Fruit fly (Drosophila melanogaster) whole organism, embryonic: ENCODE measurements around the gene TFAM.

Experiments
- BEAF-32 ChIP-seq: fragments of 200-800 bp; sonication (Bioruptor generic); optimal IDR thresholded peaks from 3 replicates; lab custom pipeline; 2017; ENCODE audit warnings: missing biosample characterization, missing genetic modification characterization, mild to moderate bottlenecking, moderate library complexity, missing genetic modification reagents
- CG12769 ChIP-seq: fragments of 200-800 bp; sonication (Bioruptor generic); optimal IDR thresholded peaks from 2 replicates; lab custom pipeline; 2019; ENCODE audit warnings: missing biosample characterization, mild to moderate bottlenecking, missing genetic modification characterization, moderate library complexity
- CG13287 ChIP-seq: fragments of 200-800 bp; sonication (Bioruptor generic); IDR thresholded peaks from 2 replicates; pipeline ENCODE4 v1.3.6; 2022; ENCODE audit warnings: missing biosample characterization, missing genetic modification characterization; ENCODE audit not compliant: partially characterized antibody
- CG14860 ChIP-seq: fragments of 200-800 bp; sonication (Bioruptor generic); IDR thresholded peaks from 3 replicates; pipeline ENCODE4 v1.3.6; 2022; ENCODE audit warnings: missing biosample characterization, missing genetic modification characterization; ENCODE audit not compliant: partially characterized antibody
- CG1529 ChIP-seq: fragments of 200-800 bp; sonication (Bioruptor generic); optimal IDR thresholded peaks from 3 replicates; lab custom pipeline; 2018; ENCODE audit warnings: missing biosample characterization, missing genetic modification characterization
- CG16813 ChIP-seq: fragments of 200-800 bp; sonication (Bioruptor generic); IDR thresholded peaks from 3 replicates; pipeline ENCODE4 v1.3.6; 2022; ENCODE audit warnings: missing biosample characterization, missing genetic modification characterization; ENCODE audit not compliant: partially characterized antibody
- CG17186 ChIP-seq: fragments of 200-800 bp; sonication (Bioruptor generic); optimal IDR thresholded peaks from 3 replicates; lab custom pipeline; 2017; ENCODE audit warnings: missing biosample characterization, missing genetic modification reagents, missing genetic modification characterization
- CG2116 ChIP-seq: fragments of 200-800 bp; sonication (Bioruptor generic); optimal IDR thresholded peaks from 3 replicates; lab custom pipeline; 2018; ENCODE audit warnings: missing biosample characterization, mild to moderate bottlenecking, missing genetic modification characterization
- CG2199 ChIP-seq: fragments of 200-800 bp; sonication (Bioruptor generic); IDR thresholded peaks from 3 replicates; pipeline ENCODE4 v1.3.6; 2022; ENCODE audit warnings: missing biosample characterization, missing genetic modification characterization
- CG2875 ChIP-seq: fragments of 200-800 bp; sonication (Bioruptor generic); optimal IDR thresholded peaks from 2 replicates; lab custom pipeline; 2017; ENCODE audit warnings: missing biosample characterization, mild to moderate bottlenecking, missing genetic modification characterization, missing genetic modification reagents
- CG3281 ChIP-seq: fragments of 200-800 bp; sonication (Bioruptor generic); optimal IDR thresholded peaks from 3 replicates; lab custom pipeline; 2017; ENCODE audit warnings: missing biosample characterization, mild to moderate bottlenecking, missing genetic modification characterization
- CG3995 ChIP-seq: fragments of 200-800 bp; sonication (Bioruptor generic); optimal IDR thresholded peaks from 3 replicates; lab custom pipeline; 2016; ENCODE audit warnings: missing biosample characterization, missing genetic modification characterization
- CG4617 ChIP-seq: fragments of 200-800 bp; sonication (Bioruptor generic); optimal IDR thresholded peaks from 3 replicates; lab custom pipeline; 2016; ENCODE audit warnings: missing biosample characterization, missing genetic modification characterization, borderline replicate concordance
- CG6254 ChIP-seq: fragments of 200-800 bp; sonication (Bioruptor generic); optimal IDR thresholded peaks from 3 replicates; lab custom pipeline; 2017; ENCODE audit warnings: mild to moderate bottlenecking, missing biosample characterization, missing genetic modification reagents, missing genetic modification characterization
- CG8281 ChIP-seq: fragments of 200-800 bp; sonication (Bioruptor generic); optimal IDR thresholded peaks from 2 replicates; lab custom pipeline; 2018; ENCODE audit warnings: missing biosample characterization, mild to moderate bottlenecking, missing genetic modification characterization, moderate library complexity
- CG8388 ChIP-seq: fragments of 200-800 bp; sonication (Bioruptor generic); optimal IDR thresholded peaks from 2 replicates; lab custom pipeline; 2019; ENCODE audit warnings: missing biosample characterization, mild to moderate bottlenecking, missing genetic modification characterization, moderate library complexity
- CrebB ChIP-seq: fragments of 200-800 bp; sonication (Bioruptor generic); optimal IDR thresholded peaks from 3 replicates; lab custom pipeline; 2018; ENCODE audit warnings: missing biosample characterization, mild to moderate bottlenecking, missing genetic modification characterization
- Dref ChIP-seq: fragments of 200-800 bp; sonication (Bioruptor generic); IDR thresholded peaks from 2 replicates; pipeline ENCODE4 v1.3.6; 2022; ENCODE audit warnings: missing biosample characterization, missing genetic modification characterization
- Drgx ChIP-seq: fragments of 200-800 bp; sonication (Bioruptor generic); IDR thresholded peaks from 2 replicates; pipeline ENCODE4 v1.3.6; 2022; ENCODE audit warnings: missing biosample characterization, missing genetic modification characterization
- Fer2 ChIP-seq: fragments of 200-800 bp; sonication (Bioruptor generic); optimal IDR thresholded peaks from 2 replicates; lab custom pipeline; 2018; ENCODE audit warnings: missing biosample characterization, mild to moderate bottlenecking, missing genetic modification characterization, moderate library complexity
- HLH4C ChIP-seq: fragments of 200-800 bp; sonication (Bioruptor generic); IDR thresholded peaks from 3 replicates; pipeline ENCODE4 v1.3.6; 2022; ENCODE audit warnings: missing biosample characterization, missing genetic modification characterization; ENCODE audit not compliant: partially characterized antibody
- MTF-1 ChIP-seq: fragments of 200-800 bp; sonication (Bioruptor generic); optimal IDR thresholded peaks from 2 replicates; lab custom pipeline; 2018; ENCODE audit warnings: missing biosample characterization, mild to moderate bottlenecking, missing genetic modification characterization, borderline replicate concordance
- Mad ChIP-seq: fragments of 200-800 bp; sonication (Bioruptor generic); optimal IDR thresholded peaks from 2 replicates; lab custom pipeline; 2016; ENCODE audit warnings: missing biosample characterization, missing genetic modification characterization
- Pdp1 ChIP-seq, 2 experiments: fragments of 200-800 bp; sonication (Bioruptor generic); optimal IDR thresholded peaks; 3 replicates each; lab custom pipeline; 2016; ENCODE audit warnings: missing biosample characterization in 2 of 2, missing genetic modification characterization in 2 of 2, mild to moderate bottlenecking in 1 of 2, moderate library complexity in 1 of 2
- Xbp1 ChIP-seq: fragments of 200-800 bp; sonication (Bioruptor generic); optimal IDR thresholded peaks from 3 replicates; lab custom pipeline; 2016; ENCODE audit warnings: missing biosample characterization, mild to moderate bottlenecking, missing genetic modification characterization
- ab ChIP-seq: fragments of 200-800 bp; sonication (Bioruptor generic); optimal IDR thresholded peaks from 2 replicates; lab custom pipeline; 2016; ENCODE audit warnings: missing biosample characterization, missing genetic modification characterization
- bigmax ChIP-seq: fragments of 200-800 bp; sonication (Bioruptor generic); optimal IDR thresholded peaks from 2 replicates; lab custom pipeline; 2018; ENCODE audit warnings: missing biosample characterization, mild to moderate bottlenecking, missing genetic modification characterization
- cato ChIP-seq: fragments of 200-800 bp; sonication (Bioruptor generic); optimal IDR thresholded peaks from 2 replicates; lab custom pipeline; 2016; ENCODE audit warnings: missing biosample characterization, missing genetic modification characterization, borderline replicate concordance
- dmrt99B ChIP-seq: fragments of 200-800 bp; sonication (Bioruptor generic); optimal IDR thresholded peaks from 2 replicates; lab custom pipeline; 2018; ENCODE audit warnings: missing biosample characterization, mild to moderate bottlenecking, missing genetic modification characterization, moderate library complexity
- emc ChIP-seq: fragments of 200-800 bp; sonication (Bioruptor generic); optimal IDR thresholded peaks from 2 replicates; lab custom pipeline; 2016; ENCODE audit warnings: missing biosample characterization, missing genetic modification characterization
- ewg ChIP-seq: fragments of 200-800 bp; sonication (Bioruptor generic); optimal IDR thresholded peaks from 3 replicates; lab custom pipeline; 2017; ENCODE audit warnings: mild to moderate bottlenecking, missing biosample characterization, missing genetic modification reagents, missing genetic modification characterization
- gfzf ChIP-seq: fragments of 200-800 bp; sonication (Bioruptor generic); optimal IDR thresholded peaks from 2 replicates; lab custom pipeline; 2016; ENCODE audit warnings: missing biosample characterization, mild to moderate bottlenecking, missing genetic modification characterization, moderate library complexity
- grn ChIP-seq: fragments of 200-800 bp; sonication (Bioruptor generic); optimal IDR thresholded peaks from 3 replicates; lab custom pipeline; 2017; ENCODE audit warnings: missing biosample characterization, missing genetic modification characterization
- hkb ChIP-seq, 2 experiments: fragments of 200-800 bp in 1 of 2; fragments of >200 bp in 1 of 2; sonication (Bioruptor generic) in 1 of 2; IDR thresholded peaks in 1 of 2; optimal IDR thresholded peaks in 1 of 2; 2 replicates each; pipeline versions ENCODE4 v1.3.6 to Lab custom; 2017 to 2022; ENCODE audit warnings: missing biosample characterization in 1 of 2, missing genetic modification characterization in 1 of 2
- kah ChIP-seq: fragments of 200-800 bp; sonication (Bioruptor generic); optimal IDR thresholded peaks from 2 replicates; lab custom pipeline; 2018; ENCODE audit warnings: missing biosample characterization, mild to moderate bottlenecking, missing genetic modification characterization
- klu ChIP-seq: fragments of 200-800 bp; sonication (Bioruptor generic); IDR thresholded peaks from 2 replicates; pipeline ENCODE4 v1.3.6; 2022; ENCODE audit warnings: missing biosample characterization, missing genetic modification characterization
- mld ChIP-seq: fragments of 200-800 bp; sonication (Bioruptor generic); IDR thresholded peaks from 3 replicates; pipeline ENCODE4 v1.3.6; 2022; ENCODE audit warnings: missing biosample characterization, missing genetic modification characterization; ENCODE audit not compliant: partially characterized antibody
- nerfin-2 ChIP-seq: fragments of 200-800 bp; sonication (Bioruptor generic); IDR thresholded peaks from 2 replicates; pipeline ENCODE4 v1.3.6; 2022; ENCODE audit warnings: missing biosample characterization, missing genetic modification characterization; ENCODE audit not compliant: partially characterized antibody
- odd ChIP-seq: fragments of 200-800 bp; sonication (Bioruptor generic); optimal IDR thresholded peaks from 2 replicates; lab custom pipeline; 2017; ENCODE audit warnings: missing biosample characterization, mild to moderate bottlenecking, missing genetic modification characterization
- onecut ChIP-seq: fragments of 200-800 bp; sonication (Bioruptor generic); IDR thresholded peaks from 2 replicates; pipeline ENCODE4 v1.3.6; 2022; ENCODE audit warnings: missing biosample characterization, missing genetic modification characterization
- pnt ChIP-seq: fragments of 200-800 bp; sonication (Bioruptor generic); optimal IDR thresholded peaks from 3 replicates; lab custom pipeline; 2016; ENCODE audit warnings: missing biosample characterization, missing genetic modification characterization
- rib ChIP-seq: fragments of 200-800 bp; sonication (Bioruptor generic); IDR thresholded peaks from 2 replicates; pipeline ENCODE4 v1.3.6; 2022; ENCODE audit warnings: missing biosample characterization, missing genetic modification characterization
- sr ChIP-seq: fragments of 200-800 bp; sonication (Bioruptor generic); IDR thresholded peaks from 3 replicates; pipeline ENCODE4 v1.3.6; 2022; ENCODE audit warnings: missing biosample characterization, missing genetic modification characterization
- trh ChIP-seq: fragments of 200-800 bp; sonication (Bioruptor generic); optimal IDR thresholded peaks from 2 replicates; lab custom pipeline; 2016; ENCODE audit warnings: missing biosample characterization, missing genetic modification characterization
- twi ChIP-seq: fragments of 200-800 bp; optimal IDR thresholded peaks from 2 replicates; lab custom pipeline; 2019; ENCODE audit warnings: missing biosample characterization, mild to moderate bottlenecking, missing genetic modification characterization, moderate library complexity
- vnd ChIP-seq: fragments of 200-800 bp; sonication (Bioruptor generic); IDR thresholded peaks from 3 replicates; pipeline ENCODE4 v1.3.6; 2022; ENCODE audit warnings: missing biosample characterization, missing genetic modification characterization; ENCODE audit not compliant: partially characterized antibody

The TFAM gene

DNA sequence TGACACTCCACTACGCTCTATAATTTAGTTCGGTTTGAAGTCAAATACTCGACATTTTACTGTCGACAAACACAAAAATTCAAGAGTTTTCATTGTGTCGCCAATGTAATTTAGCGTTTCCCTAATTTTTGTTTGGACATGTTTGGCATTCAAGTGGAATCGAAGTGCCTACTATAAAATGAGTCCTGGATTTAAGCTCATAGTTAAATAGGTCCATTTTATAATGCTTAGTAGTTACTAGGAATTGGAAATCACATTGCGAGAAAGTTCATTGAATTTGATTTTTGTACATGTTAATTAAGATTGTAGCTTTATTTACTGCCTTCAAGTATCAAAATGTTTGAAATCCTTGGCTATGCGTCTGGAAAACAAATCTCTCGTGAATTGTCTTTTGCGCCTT lies 22.5 kb downstream of the TFAM start, which contains the start of gene att-ORFB:
Gene att-ORFB (minus strand): TSS at position 101 of the 400 bp plus-strand sequence.
- TF ChIP-seq CG2875 (no peak), twi (tag; lab: Kevin White, UChicago) (no peak)
- TF ChIP-seq, all 482 proteins: peak for 0

DNA sequence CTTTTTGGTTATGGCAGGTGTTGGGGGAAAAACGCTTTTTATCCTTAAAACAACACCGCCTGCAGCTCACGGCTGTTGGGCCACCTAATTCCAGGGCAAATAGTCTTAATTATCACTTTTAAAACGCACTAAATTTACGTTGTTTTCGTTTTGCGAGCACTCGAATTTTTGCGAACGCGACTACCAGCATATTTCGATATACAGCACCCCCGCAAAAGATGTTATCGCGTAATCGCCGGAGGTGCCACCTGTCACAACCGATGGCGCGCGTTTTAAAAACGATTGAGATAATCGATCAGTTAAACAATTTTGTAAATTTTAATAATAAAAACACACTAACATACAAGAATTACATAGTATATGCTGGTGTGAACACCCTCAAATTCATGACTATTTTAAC lies 24.7 kb downstream of the TFAM start, which contains the start of gene Stat92E:
Gene Stat92E (minus strand): TSS at position 219 of the 400 bp plus-strand sequence.
- TF ChIP-seq MTF-1 (no peak), hkb (optimal IDR thresholded peaks at IDR 0.05; lab: Kevin White, UChicago) (no peak), hkb (GFP tag; IDR thresholded peaks at IDR 0.05; lab: Robert Waterston, UW) (no peak), onecut (GFP tag; lab: Robert Waterston, UW) (peak; percentile 25; the same call in 1 of the 2 replicates), CG14860 (GFP tag; lab: Robert Waterston, UW) (0 out of 3 replicates have a peak, but pooled peaks have one; percentile 11), CG8388 (GFP tag; lab: Kevin White, UChicago) (no peak), Pdp1 (GFP tag; optimal IDR thresholded peaks at IDR 0.05; lab: Kevin White, UChicago) (peak in 1 of 2 experiments; percentile 32), grn (peak; percentile 87), nerfin-2 (GFP tag; lab: Robert Waterston, UW) (peak; percentile 33; the same call in 1 of the 2 replicates), CG4617 (GFP tag; lab: Kevin White, UChicago) (peak; percentile 42), CG2199 (GFP tag; lab: Robert Waterston, UW) (0 out of 3 replicates have a peak, but pooled peaks have one; percentile 17), mld (GFP tag; lab: Robert Waterston, UW) (no peak), Fer2 (no peak), bigmax (GFP tag; lab: Kevin White, UChicago) (peak; percentile 81), CG3995 (GFP tag; lab: Kevin White, UChicago) (peak; percentile 47), sr (GFP tag; lab: Robert Waterston, UW) (0 out of 3 replicates have a peak, but pooled peaks have one; percentile 51), Mad (GFP tag; lab: Kevin White, UChicago) (no peak), pnt (GFP tag; lab: Kevin White, UChicago) (no peak), CG6254 (GFP tag; lab: Kevin White, UChicago) (no peak), CG2116 (peak; percentile 73), vnd (GFP tag; lab: Robert Waterston, UW) (peak; percentile 21; the same call in 1 of the 3 replicates), Xbp1 (GFP tag; lab: Kevin White, UChicago) (no peak), emc (GFP tag; lab: Kevin White, UChicago) (no peak), CG8281 (no peak), HLH4C (peak; percentile 48; the same call in 1 of the 3 replicates), CG3281 (GFP tag; lab: Kevin White, UChicago) (no peak), trh (no peak), ab (GFP tag; lab: Kevin White, UChicago) (no peak), BEAF-32 (GFP tag; lab: Kevin White, UChicago) (peak; percentile 35), kah (GFP tag; lab: Kevin White, UChicago) (peak; percentile 35), CrebB (tag; lab: Kevin White, UChicago) (no peak), CG17186 (GFP tag; lab: Kevin White, UChicago) (peak; percentile 45), Drgx (GFP tag; lab: Robert Waterston, UW) (no peak), dmrt99B (no peak), CG13287 (GFP tag; lab: Robert Waterston, UW) (peak; percentile 10; the same call in 1 of the 2 replicates), Dref (GFP tag; lab: Robert Waterston, UW) (peak; percentile 83), CG12769 (no peak), cato (GFP tag; lab: Kevin White, UChicago) (no peak), odd (GFP tag; lab: Kevin White, UChicago) (no peak), gfzf (GFP tag; lab: Kevin White, UChicago) (no peak), klu (GFP tag; lab: Robert Waterston, UW) (peak; percentile 56; the same call in 1 of the 2 replicates), CG1529 (no peak), CG16813 (peak; percentile 35; the same call in 1 of the 3 replicates), ewg (GFP tag; lab: Kevin White, UChicago) (no peak), rib (no peak)
